Worm (Caenorhabditis elegans) whole organism, L1 larva: ENCODE data around the gene lsm-5.

Experiments
- aly-2 ChIP-seq: fragments of 150-350 bp; optimal IDR thresholded peaks from 2 replicates; lab custom pipeline; 2014; ENCODE audit warnings: missing biosample characterization, missing genetic modification characterization
- ceh-90 ChIP-seq: sonication (generic microtip); optimal IDR thresholded peaks from 2 replicates; lab custom pipeline; 2016; ENCODE audit warnings: missing genetic modification characterization, missing compliant biosample characterization
- egl-27 ChIP-seq, 2 experiments: fragments of 150-350 bp in 1 of 2; sonication (generic microtip); optimal IDR thresholded peaks; 3 replicates each; lab custom pipeline; 2017 to 2018; ENCODE audit warnings: missing biosample characterization in 2 of 2, missing genetic modification characterization in 2 of 2, missing genetic modification reagents in 2 of 2
- lin-13 ChIP-seq: fragments of 150-350 bp; optimal IDR thresholded peaks from 2 replicates; lab custom pipeline; 2014; ENCODE audit warnings: missing biosample characterization, missing genetic modification reagents, missing genetic modification characterization
- lin-39 ChIP-seq: fragments of 150-350 bp; optimal IDR thresholded peaks from 2 replicates; lab custom pipeline; 2014; ENCODE audit warnings: missing biosample characterization, missing genetic modification reagents, missing genetic modification characterization
- nhr-12 ChIP-seq: sonication (generic microtip); optimal IDR thresholded peaks from 2 replicates; lab custom pipeline; 2017; ENCODE audit warnings: missing biosample characterization, missing genetic modification characterization
- nhr-76 ChIP-seq: sonication (generic microtip); optimal IDR thresholded peaks from 2 replicates; lab custom pipeline; 2017; ENCODE audit warnings: missing biosample characterization, missing genetic modification characterization
- unc-130 ChIP-seq: fragments of 150-350 bp; optimal IDR thresholded peaks from 2 replicates; lab custom pipeline; 2017; ENCODE audit warnings: missing biosample characterization, missing genetic modification characterization, inconsistent platforms

- TF ChIP-seq lin-39 (tag; lab: Kevin White, UChicago) (no peak), aly-2 (tag; lab: Kevin White, UChicago) (no peak), nhr-12 (no peak), egl-27 (tag; optimal IDR thresholded peaks at IDR 0.05; lab: Kevin White, UChicago) (no peak), ceh-90 (no peak), lin-13 (no peak), unc-130 (tag; lab: Kevin White, UChicago) (no peak), nhr-76 (tag; lab: Kevin White, UChicago) (no peak)
Measured at ce11 chrV:15543252-15543651, 26.9 kb upstream of the lsm-5 start.
